Worm (Caenorhabditis elegans): ENCODE measurements around the gene alg-3.

alg-3 gene

ce11 chrIV:11703685-11704296 is at the start of gene alg-3, which contains the start of gene T22B3.3:
Gene alg-3, plus strand, starts transcription at chrIV:11704246.
Gene T22B3.3, minus strand, starts transcription at chrIV:11703785.
- TF ChIP-seq bed-3 (GFP tag; optimal IDR thresholded peaks at IDR 0.05): no peak
- no peak for TF ChIP-seq elt-1 (tag; optimal IDR thresholded peaks at IDR 0.05; ENCODE audit: borderline replicate concordance, insufficient read depth)
- TF ChIP-seq ces-1 (GFP tag; optimal IDR thresholded peaks at IDR 0.05): no peak
- no peak for TF ChIP-seq unc-120 (tag; optimal IDR thresholded peaks at IDR 0.05; ENCODE audit: poor library complexity, severe bottlenecking)
- TF ChIP-seq unc-62 (GFP tag; optimal IDR thresholded peaks at IDR 0.05): no peak

ce11 chrIV:11655370-11655769 is 48.7 kb upstream of the alg-3 start, which contains the start of gene ent-1:
Gene ent-1, minus strand, starts transcription at chrIV:11655470.
- no peak for TF ChIP-seq lin-32 (GFP tag; optimal IDR thresholded peaks at IDR 0.05)
- TF ChIP-seq mab-5 (tag; optimal IDR thresholded peaks at IDR 0.05): no peak
- no peak for TF ChIP-seq elt-3 (tag; optimal IDR thresholded peaks at IDR 0.05)
- TF ChIP-seq drap-1 (GFP tag; optimal IDR thresholded peaks at IDR 0.05): no peak
- no peak for TF ChIP-seq nhr-28 (tag; optimal IDR thresholded peaks at IDR 0.05)
- no peak for TF ChIP-seq elt-1 (tag; optimal IDR thresholded peaks at IDR 0.05; ENCODE audit: borderline replicate concordance, insufficient read depth)
- no peak for TF ChIP-seq nhr-12 (tag; optimal IDR thresholded peaks at IDR 0.05)
- TF ChIP-seq cnd-1 (tag; optimal IDR thresholded peaks at IDR 0.05): no peak
- no peak for TF ChIP-seq tbx-8 (GFP tag; optimal IDR thresholded peaks at IDR 0.05)
- TF ChIP-seq flh-1 (GFP tag; optimal IDR thresholded peaks at IDR 0.05): no peak

ce11 chrIV:11656144-11656780 is 47.8 kb upstream of the alg-3 start, which contains the start of gene ZK809.5:
Gene ZK809.5, plus strand, starts transcription at chrIV:11656730.
- TF ChIP-seq lin-13 (tag; optimal IDR thresholded peaks at IDR 0.05) (no peak), pha-4 (tag; optimal IDR thresholded peaks at IDR 0.05) (no peak), ces-1 (GFP tag; optimal IDR thresholded peaks at IDR 0.05) (peak; percentile 21), ham-2 (GFP tag; optimal IDR thresholded peaks at IDR 0.05) (peak; percentile 20), ceh-43 (GFP tag; optimal IDR thresholded peaks at IDR 0.05) (peak; percentile 13)

- TF ChIP-seq drap-1 (GFP tag; optimal IDR thresholded peaks at IDR 0.05) (no peak), nhr-76 (tag; optimal IDR thresholded peaks at IDR 0.05) (no peak)
Observed at ce11 chrIV:11659794-11660312, 44.2 kb upstream of the alg-3 start, which contains the start of gene ZK792.1. Gene ZK792.1, plus strand, starts transcription at chrIV:11659844.

- TF ChIP-seq mls-2 (tag; optimal IDR thresholded peaks at IDR 0.05): no peak
- TF ChIP-seq bed-3 (GFP tag; optimal IDR thresholded peaks at IDR 0.05): no peak
- no peak for TF ChIP-seq blmp-1 (tag; optimal IDR thresholded peaks at IDR 0.05)
- TF ChIP-seq ceh-83 (GFP tag; optimal IDR thresholded peaks at IDR 0.05): no peak
- no peak for TF ChIP-seq zip-8 (tag; optimal IDR thresholded peaks at IDR 0.05)
- no peak for TF ChIP-seq elt-3 (tag; optimal IDR thresholded peaks at IDR 0.05)
- no peak for TF ChIP-seq sptf-1 (tag; optimal IDR thresholded peaks at IDR 0.05)
- TF ChIP-seq mep-1 (tag; optimal IDR thresholded peaks at IDR 0.05): no peak
- TF ChIP-seq ces-1 (GFP tag; optimal IDR thresholded peaks at IDR 0.05): no peak
- no peak for TF ChIP-seq ham-2 (GFP tag; optimal IDR thresholded peaks at IDR 0.05)
- TF ChIP-seq cnd-1 (tag; optimal IDR thresholded peaks at IDR 0.05): no peak
- no peak for TF ChIP-seq unc-120 (tag; optimal IDR thresholded peaks at IDR 0.05; ENCODE audit: poor library complexity, severe bottlenecking)
Observed at ce11 chrIV:11665010-11665409, 39.0 kb upstream of the alg-3 start, which contains the start of gene ZK809.9. Gene ZK809.9, plus strand, starts transcription at chrIV:11665310.

- TF ChIP-seq mls-2 (tag; optimal IDR thresholded peaks at IDR 0.05) (no peak), unc-120 (tag; optimal IDR thresholded peaks at IDR 0.05; ENCODE audit: poor library complexity, severe bottlenecking) (no peak), nhr-12 (tag; optimal IDR thresholded peaks at IDR 0.05) (no peak), pha-4 (tag; optimal IDR thresholded peaks at IDR 0.05) (no peak), sem-2 (GFP tag; optimal IDR thresholded peaks at IDR 0.05) (no peak), nhr-28 (tag; optimal IDR thresholded peaks at IDR 0.05) (no peak), elt-3 (tag; optimal IDR thresholded peaks at IDR 0.05) (no peak), lin-13 (tag; optimal IDR thresholded peaks at IDR 0.05) (no peak), cnd-1 (tag; optimal IDR thresholded peaks at IDR 0.05) (no peak), mep-1 (tag; optimal IDR thresholded peaks at IDR 0.05) (no peak), nhr-2 (tag; optimal IDR thresholded peaks at IDR 0.05) (no peak), sptf-1 (tag; optimal IDR thresholded peaks at IDR 0.05) (no peak), ztf-11 (tag; optimal IDR thresholded peaks at IDR 0.05) (no peak), lin-32 (GFP tag; optimal IDR thresholded peaks at IDR 0.05) (no peak), mab-5 (tag; optimal IDR thresholded peaks at IDR 0.05) (no peak), ham-2 (GFP tag; optimal IDR thresholded peaks at IDR 0.05) (no peak), bed-3 (GFP tag; optimal IDR thresholded peaks at IDR 0.05) (no peak), ces-1 (GFP tag; optimal IDR thresholded peaks at IDR 0.05) (no peak)
Observed at ce11 chrIV:11668001-11668400, 36.0 kb upstream of the alg-3 start, which contains the start of gene atg-4.2. Gene atg-4.2, plus strand, starts transcription at chrIV:11668024.

Data from whole organism, mixed stage, embryonic.